Fruit fly (Drosophila melanogaster) whole organism, embryonic: ENCODE results near the gene Cip4.

Experiments
- ATbp ChIP-seq: fragments of 200-800 bp; sonication (Bioruptor generic); optimal IDR thresholded peaks from 2 replicates; lab custom pipeline; 2017; ENCODE audit warnings: missing biosample characterization, mild to moderate bottlenecking, missing genetic modification characterization, missing genetic modification reagents
- Bteb2 ChIP-seq: fragments of 200-800 bp; sonication (Bioruptor generic); optimal IDR thresholded peaks from 2 replicates; lab custom pipeline; 2016; ENCODE audit warnings: missing biosample characterization, missing genetic modification characterization
- CG10431 ChIP-seq: fragments of 200-800 bp; sonication (Bioruptor generic); optimal IDR thresholded peaks from 3 replicates; lab custom pipeline; 2018; ENCODE audit warnings: missing biosample characterization, mild to moderate bottlenecking, missing genetic modification characterization
- CG10979 ChIP-seq: fragments of 200-800 bp; sonication (Bioruptor generic); optimal IDR thresholded peaks from 2 replicates; lab custom pipeline; 2018; ENCODE audit warnings: missing biosample characterization, mild to moderate bottlenecking, missing genetic modification characterization, moderate library complexity
- CG11560 ChIP-seq: fragments of 200-800 bp; sonication (Bioruptor generic); IDR thresholded peaks from 3 replicates; pipeline ENCODE4 v1.3.6; 2022; ENCODE audit warnings: missing biosample characterization, missing genetic modification characterization
- CG12071 ChIP-seq: fragments of 200-800 bp; sonication (Bioruptor generic); optimal IDR thresholded peaks from 3 replicates; lab custom pipeline; 2018; ENCODE audit warnings: missing biosample characterization, mild to moderate bottlenecking, missing genetic modification characterization
- CG12236 ChIP-seq: fragments of 200-800 bp; sonication (Bioruptor generic); optimal IDR thresholded peaks from 2 replicates; lab custom pipeline; 2016; ENCODE audit warnings: missing biosample characterization, missing genetic modification characterization
- CG12659 ChIP-seq: fragments of 200-800 bp; sonication (Bioruptor generic); optimal IDR thresholded peaks from 3 replicates; lab custom pipeline; 2017; ENCODE audit warnings: mild to moderate bottlenecking, missing biosample characterization, missing genetic modification reagents, missing genetic modification characterization
- CG15269 ChIP-seq: fragments of 200-800 bp; sonication (Bioruptor generic); optimal IDR thresholded peaks from 2 replicates; lab custom pipeline; 2018; ENCODE audit warnings: missing biosample characterization, mild to moderate bottlenecking, missing genetic modification characterization, moderate library complexity
- CG18011 ChIP-seq: fragments of 200-800 bp; sonication (Bioruptor generic); optimal IDR thresholded peaks from 2 replicates; lab custom pipeline; 2017; ENCODE audit warnings: missing biosample characterization, missing genetic modification characterization, mild to moderate bottlenecking, moderate library complexity, missing genotype
- CG2116 ChIP-seq: fragments of 200-800 bp; sonication (Bioruptor generic); optimal IDR thresholded peaks from 3 replicates; lab custom pipeline; 2018; ENCODE audit warnings: missing biosample characterization, mild to moderate bottlenecking, missing genetic modification characterization
- CG2120 ChIP-seq: fragments of 200-800 bp; sonication (Bioruptor generic); optimal IDR thresholded peaks from 3 replicates; lab custom pipeline; 2016; ENCODE audit warnings: missing biosample characterization, missing genetic modification characterization
- CG2678 ChIP-seq: fragments of 200-800 bp; sonication (Bioruptor generic); optimal IDR thresholded peaks from 3 replicates; lab custom pipeline; 2019; ENCODE audit warnings: missing biosample characterization, mild to moderate bottlenecking, missing genetic modification characterization, moderate library complexity
- CG30431 ChIP-seq: fragments of 200-800 bp; sonication (Bioruptor generic); optimal IDR thresholded peaks from 2 replicates; lab custom pipeline; 2017; ENCODE audit warnings: missing biosample characterization, missing genetic modification characterization
- CG33557 ChIP-seq: fragments of 200-800 bp; sonication (Bioruptor generic); optimal IDR thresholded peaks from 2 replicates; lab custom pipeline; 2019; ENCODE audit warnings: missing biosample characterization, mild to moderate bottlenecking, missing genetic modification characterization, moderate library complexity
- CG3995 ChIP-seq: fragments of 200-800 bp; sonication (Bioruptor generic); optimal IDR thresholded peaks from 3 replicates; lab custom pipeline; 2016; ENCODE audit warnings: missing biosample characterization, missing genetic modification characterization
- CG4328 ChIP-seq: fragments of 200-800 bp; sonication (Bioruptor generic); optimal IDR thresholded peaks from 3 replicates; lab custom pipeline; 2017; ENCODE audit warnings: missing biosample characterization, missing genetic modification reagents, missing genetic modification characterization
- CG43689 ChIP-seq: fragments of 200-800 bp; sonication (Bioruptor generic); IDR thresholded peaks from 2 replicates; pipeline ENCODE4 v1.3.6; 2022; ENCODE audit warnings: missing biosample characterization, missing genetic modification characterization
- CG5953 ChIP-seq: fragments of 200-800 bp; sonication (Bioruptor generic); IDR thresholded peaks from 2 replicates; pipeline ENCODE4 v1.3.6; 2022; ENCODE audit warnings: missing biosample characterization, missing genetic modification characterization
- CG8359 ChIP-seq: fragments of 200-800 bp; sonication (Bioruptor generic); optimal IDR thresholded peaks from 2 replicates; lab custom pipeline; 2017; ENCODE audit warnings: missing biosample characterization, mild to moderate bottlenecking, missing genetic modification characterization, borderline replicate concordance
- CG8478 ChIP-seq: fragments of >200 bp; optimal IDR thresholded peaks from 2 replicates; lab custom pipeline; 2018
- CG9817 ChIP-seq: fragments of 200-800 bp; sonication (Bioruptor generic); optimal IDR thresholded peaks from 2 replicates; lab custom pipeline; 2018; ENCODE audit warnings: missing biosample characterization, mild to moderate bottlenecking, missing genetic modification characterization, moderate library complexity
- CG9932 ChIP-seq: fragments of 200-800 bp; sonication (Bioruptor generic); IDR thresholded peaks from 2 replicates; pipeline ENCODE4 v1.3.6; 2022; ENCODE audit warnings: missing biosample characterization, missing genetic modification characterization
- D19A ChIP-seq: fragments of 200-800 bp; optimal IDR thresholded peaks from 3 replicates; lab custom pipeline; 2019; ENCODE audit warnings: missing biosample characterization, mild to moderate bottlenecking, missing genetic modification characterization, moderate library complexity
- Fer3 ChIP-seq: fragments of 200-800 bp; sonication (Bioruptor generic); optimal IDR thresholded peaks from 2 replicates; lab custom pipeline; 2018; ENCODE audit warnings: missing biosample characterization, mild to moderate bottlenecking, missing genetic modification characterization, moderate library complexity
- H2.0 ChIP-seq: fragments of 200-800 bp; sonication (Bioruptor generic); IDR thresholded peaks from 2 replicates; pipeline ENCODE4 v1.3.6; 2022; ENCODE audit warnings: missing biosample characterization, missing genetic modification characterization
- HLH54F ChIP-seq: fragments of 200-800 bp; sonication (Bioruptor generic); optimal IDR thresholded peaks from 3 replicates; lab custom pipeline; 2016; ENCODE audit warnings: missing biosample characterization, missing genetic modification characterization
- Hand ChIP-seq: fragments of 200-800 bp; sonication (Bioruptor generic); optimal IDR thresholded peaks from 2 replicates; lab custom pipeline; 2017; ENCODE audit warnings: mild to moderate bottlenecking, missing biosample characterization, missing genetic modification reagents, missing genetic modification characterization
- Hmr ChIP-seq: fragments of 200-800 bp; sonication (Bioruptor generic); optimal IDR thresholded peaks from 3 replicates; lab custom pipeline; 2017; ENCODE audit warnings: mild to moderate bottlenecking, missing biosample characterization, missing genetic modification reagents, missing genetic modification characterization
- Kr ChIP-seq: fragments of 200-800 bp; sonication (Bioruptor generic); optimal IDR thresholded peaks from 2 replicates; lab custom pipeline; 2017; ENCODE audit warnings: missing biosample characterization, mild to moderate bottlenecking, missing genetic modification characterization
- Med ChIP-seq: fragments of 200-800 bp; sonication (Bioruptor generic); peaks from one replicate; lab custom pipeline; 2016; ENCODE audit warnings: missing biosample characterization, missing genetic modification characterization, mild to moderate bottlenecking, inconsistent platforms, moderate library complexity
- Myb ChIP-seq: fragments of 200-800 bp; sonication (Bioruptor generic); optimal IDR thresholded peaks from 2 replicates; lab custom pipeline; 2016; ENCODE audit warnings: missing biosample characterization, missing genetic modification characterization
- PHDP ChIP-seq: fragments of 200-800 bp; sonication (Bioruptor generic); optimal IDR thresholded peaks from 3 replicates; lab custom pipeline; 2018; ENCODE audit warnings: missing biosample characterization, mild to moderate bottlenecking, missing genetic modification characterization, moderate library complexity
- Six4 ChIP-seq: fragments of 200-800 bp; sonication (Bioruptor generic); optimal IDR thresholded peaks from 2 replicates; lab custom pipeline; 2016; ENCODE audit warnings: missing biosample characterization, missing genetic modification characterization
- Sry-β ChIP-seq: fragments of 200-800 bp; sonication (Bioruptor generic); optimal IDR thresholded peaks from 2 replicates; lab custom pipeline; 2018; ENCODE audit warnings: missing biosample characterization, mild to moderate bottlenecking, missing genetic modification characterization, moderate library complexity
- TFAM ChIP-seq: fragments of 200-800 bp; sonication (Bioruptor generic); optimal IDR thresholded peaks from 2 replicates; lab custom pipeline; 2017; ENCODE audit warnings: missing biosample characterization, missing genetic modification characterization, inconsistent platforms
- Taf1 ChIP-seq: fragments of 200-800 bp; sonication (Bioruptor generic); IDR thresholded peaks from 2 replicates; pipeline ENCODE4 v1.3.6; 2022; ENCODE audit warnings: missing biosample characterization, missing genetic modification characterization
- Vsx1 ChIP-seq: fragments of 200-800 bp; sonication (Bioruptor generic); optimal IDR thresholded peaks from 2 replicates; lab custom pipeline; 2017; ENCODE audit warnings: missing biosample characterization, mild to moderate bottlenecking, missing genetic modification characterization, missing genetic modification reagents
- ato ChIP-seq: fragments of 200-800 bp; sonication (Bioruptor generic); IDR thresholded peaks from 2 replicates; pipeline ENCODE4 v1.3.6; 2022; ENCODE audit warnings: missing biosample characterization, missing genetic modification characterization; ENCODE audit not compliant: partially characterized antibody
- btn ChIP-seq: fragments of 200-800 bp; sonication (Bioruptor generic); optimal IDR thresholded peaks from 2 replicates; lab custom pipeline; 2016; ENCODE audit warnings: missing biosample characterization, missing genetic modification characterization
- cg ChIP-seq: fragments of 200-800 bp; sonication (Bioruptor generic); optimal IDR thresholded peaks from 3 replicates; lab custom pipeline; 2019; ENCODE audit warnings: missing biosample characterization, mild to moderate bottlenecking, missing genetic modification characterization, moderate library complexity
- eyg ChIP-seq: fragments of 200-800 bp; sonication (Bioruptor generic); optimal IDR thresholded peaks from 3 replicates; lab custom pipeline; 2016; ENCODE audit warnings: missing biosample characterization, missing genetic modification characterization
- lmd ChIP-seq: fragments of 200-800 bp; sonication (Bioruptor generic); IDR thresholded peaks from 2 replicates; pipeline ENCODE4 v1.3.6; 2022; ENCODE audit warnings: missing biosample characterization, missing genetic modification characterization
- pfk ChIP-seq: fragments of 200-800 bp; sonication (Bioruptor generic); optimal IDR thresholded peaks from 2 replicates; lab custom pipeline; 2018; ENCODE audit warnings: missing biosample characterization, mild to moderate bottlenecking, missing genetic modification characterization, moderate library complexity
- repo ChIP-seq: fragments of 200-800 bp; sonication (Bioruptor generic); optimal IDR thresholded peaks from 2 replicates; lab custom pipeline; 2016; ENCODE audit warnings: missing biosample characterization, missing genetic modification characterization
- scrt ChIP-seq: fragments of 200-800 bp; sonication (Bioruptor generic); optimal IDR thresholded peaks from 2 replicates; lab custom pipeline; 2018; ENCODE audit warnings: missing biosample characterization, mild to moderate bottlenecking, missing genetic modification characterization, moderate library complexity
- seq ChIP-seq: fragments of 200-800 bp; sonication (Bioruptor generic); IDR thresholded peaks from 2 replicates; pipeline ENCODE4 v1.3.6; 2022; ENCODE audit warnings: missing biosample characterization, missing genetic modification characterization
- wek ChIP-seq: fragments of 200-800 bp; sonication (Bioruptor generic); optimal IDR thresholded peaks from 3 replicates; lab custom pipeline; 2018; ENCODE audit warnings: missing biosample characterization, mild to moderate bottlenecking, missing genetic modification characterization, moderate library complexity
- wor ChIP-seq: fragments of 200-800 bp; sonication (Bioruptor generic); IDR thresholded peaks from 2 replicates; pipeline ENCODE4 v1.3.6; 2022; ENCODE audit warnings: missing biosample characterization, missing genetic modification characterization

Gene Cip4

dm6 chr3L:4406653-4407257, 42.9 kb upstream of the Cip4 start, which contains the start of gene TP53INP (continued):
- TF ChIP-seq Hmr (peak; percentile 92), wek (GFP tag; lab: Kevin White, UChicago) (peak; percentile 58), Myb (GFP tag; lab: Kevin White, UChicago) (peak; percentile 51), pfk (GFP tag; lab: Kevin White, UChicago) (no peak), Vsx1 (GFP tag; lab: Kevin White, UChicago) (peak; percentile 52), Sry-β (GFP tag; lab: Kevin White, UChicago) (peak; percentile 45), CG2116 (peak; percentile 60), Hand (GFP tag; lab: Kevin White, UChicago) (peak; percentile 87), Fer3 (tag; lab: Kevin White, UChicago) (peak; percentile 74), H2.0 (GFP tag; lab: Robert Waterston, UW) (peak; percentile 62), CG30431 (GFP tag; lab: Kevin White, UChicago) (peak; percentile 72), lmd (GFP tag; lab: Robert Waterston, UW) (peak; percentile 79), CG10979 (tag; lab: Kevin White, UChicago) (peak; percentile 93), CG9932 (peak; percentile 68; the same call in 1 of the 2 replicates), Med (GFP tag; lab: Kevin White, UChicago) (peak; percentile 90), CG33557 (GFP tag; lab: Kevin White, UChicago) (peak; percentile 85), CG5953 (GFP tag; lab: Robert Waterston, UW) (no peak), CG9817 (tag; lab: Kevin White, UChicago) (peak; percentile 83), D19A (tag; lab: Kevin White, UChicago) (peak; percentile 100), Bteb2 (peak; percentile 71), CG15269 (tag; lab: Kevin White, UChicago) (peak; percentile 93), CG18011 (GFP tag; lab: Kevin White, UChicago) (peak; percentile 60), CG2120 (GFP tag; lab: Kevin White, UChicago) (peak; percentile 81), CG4328 (peak; percentile 77), HLH54F (GFP tag; lab: Kevin White, UChicago) (peak; percentile 68), repo (GFP tag; lab: Kevin White, UChicago) (peak; percentile 71), PHDP (tag; lab: Kevin White, UChicago) (peak; percentile 88), Six4 (GFP tag; lab: Kevin White, UChicago) (peak; percentile 63), TFAM (peak; percentile 44), CG43689 (GFP tag; lab: Robert Waterston, UW) (no peak), scrt (peak; percentile 84), CG3995 (no peak), Kr (GFP tag; lab: Kevin White, UChicago) (no peak), CG8359 (GFP tag; lab: Kevin White, UChicago) (peak; percentile 71), CG12659 (GFP tag; lab: Kevin White, UChicago) (peak; percentile 92), seq (GFP tag; lab: Robert Waterston, UW) (peak; percentile 74; the same call in 1 of the 2 replicates), CG8478 (lab: Kevin White, UChicago) (peak; percentile 23), CG2678 (tag; lab: Kevin White, UChicago) (peak; percentile 95), CG12071 (peak; percentile 57), wor (GFP tag; lab: Robert Waterston, UW) (peak; percentile 65), cg (peak; percentile 89), ATbp (GFP tag; lab: Kevin White, UChicago) (peak; percentile 81), Taf1 (0 out of 2 replicates have a peak, but pooled peaks have one; percentile 25), ato (GFP tag; lab: Robert Waterston, UW) (no peak), CG11560 (0 out of 3 replicates have a peak, but pooled peaks have one; percentile 35), eyg (GFP tag; lab: Kevin White, UChicago) (peak; percentile 62), CG10431 (peak; percentile 65), btn (GFP tag; lab: Kevin White, UChicago) (peak; percentile 48), CG12236 (GFP tag; lab: Kevin White, UChicago) (peak; percentile 52)
